Worm (Caenorhabditis elegans) whole organism, L3 larva: ENCODE data around the gene emb-5.

Experiments used
- ama-1 ChIP-seq: fragments of 150-350 bp; optimal IDR thresholded peaks from 2 replicates; lab custom pipeline; 2018
- elt-1 ChIP-seq: fragments of 150-350 bp; optimal IDR thresholded peaks from 2 replicates; lab custom pipeline; 2014; ENCODE audit warnings: missing biosample characterization, missing genetic modification characterization
- elt-2 ChIP-seq: sonication (generic microtip); optimal IDR thresholded peaks from 2 replicates; lab custom pipeline; 2016; ENCODE audit warnings: missing genetic modification reagents, mild to moderate bottlenecking, missing genetic modification characterization, missing compliant biosample characterization
- fos-1 ChIP-seq: fragments of 150-350 bp; optimal IDR thresholded peaks from 2 replicates; lab custom pipeline; 2014; ENCODE audit warnings: missing biosample characterization, missing genetic modification characterization
- hmg-11 ChIP-seq: sonication (generic microtip); optimal IDR thresholded peaks from 2 replicates; lab custom pipeline; 2016; ENCODE audit warnings: missing genetic modification characterization, missing compliant biosample characterization
- nfya-1 ChIP-seq: sonication (generic microtip); optimal IDR thresholded peaks from 2 replicates; lab custom pipeline; 2017; ENCODE audit warnings: missing genetic modification characterization, mild to moderate bottlenecking, missing compliant biosample characterization, antibody characterized with exemption, moderate library complexity; ENCODE audit not compliant: insufficient read depth
- nhr-11 ChIP-seq: fragments of 150-350 bp; optimal IDR thresholded peaks from 2 replicates; lab custom pipeline; 2014; ENCODE audit warnings: missing biosample characterization, missing genetic modification characterization
- nhr-23 ChIP-seq: fragments of 150-350 bp; optimal IDR thresholded peaks from 2 replicates; lab custom pipeline; 2014; ENCODE audit warnings: missing biosample characterization, missing genetic modification reagents, missing genetic modification characterization
- unc-62 ChIP-seq: fragments of 150-350 bp; sonication (generic microtip); optimal IDR thresholded peaks from 4 replicates; lab custom pipeline; 2014; ENCODE audit warnings: missing biosample characterization, missing genetic modification reagents, missing genetic modification characterization
- zag-1 ChIP-seq: fragments of 150-350 bp; optimal IDR thresholded peaks from 2 replicates; lab custom pipeline; 2014; ENCODE audit warnings: missing biosample characterization, missing genetic modification characterization

ce11 chrIII:4693695-4694094, 26.8 kb downstream of the emb-5 start, which contains the start of gene T04A8.8:
- TF ChIP-seq ama-1 (lab: Kevin White, UChicago): no peak
- TF ChIP-seq hmg-11 (tag; lab: Kevin White, UChicago): no peak
- TF ChIP-seq elt-1 (tag; lab: Kevin White, UChicago): no peak
- TF ChIP-seq nhr-23: no peak
- TF ChIP-seq nhr-11: no peak
- TF ChIP-seq unc-62 (GFP tag; lab: Kevin White, UChicago): no peak
- TF ChIP-seq nfya-1 (tag; lab: Kevin White, UChicago): no peak
- no peak for TF ChIP-seq zag-1 (tag; lab: Kevin White, UChicago)
- no peak for TF ChIP-seq elt-2 (tag; lab: Kevin White, UChicago)
- no peak for TF ChIP-seq fos-1 (tag; lab: Kevin White, UChicago)
